Worm (Caenorhabditis elegans): ENCODE data around the gene C10E2.1.

- TF ChIP-seq gmeb-2 (tag; optimal IDR thresholded peaks at IDR 0.05) (no peak), ceh-9 (tag; optimal IDR thresholded peaks at IDR 0.05) (no peak), elt-4 (tag; optimal IDR thresholded peaks at IDR 0.05) (no peak), ama-1 (optimal IDR thresholded peaks at IDR 0.05) (no peak), lin-11 (tag; optimal IDR thresholded peaks at IDR 0.05) (no peak), dmd-4 (tag; optimal IDR thresholded peaks at IDR 0.05; ENCODE audit: borderline replicate concordance) (no peak), pha-4 (tag; optimal IDR thresholded peaks at IDR 0.05) (no peak)
Measured at ce11 chrX:16786021-16786488, 23.4 kb downstream of the C10E2.1 start, which contains the start of gene T01C8.2.
